Fruit fly (Drosophila melanogaster) whole organism, embryonic: ENCODE measurements around the gene Tsr1.
A peak's percentile ranks its signal among the peaks of the same experiment; 100 is the strongest.

Experiments
- Ada2b ChIP-seq: fragments of 200-800 bp; sonication (Bioruptor generic); IDR thresholded peaks from 2 replicates; pipeline ENCODE4 v1.3.6; 2022; ENCODE audit warnings: missing biosample characterization, missing genetic modification characterization
- Bdp1 ChIP-seq: fragments of 200-800 bp; sonication (Bioruptor generic); optimal IDR thresholded peaks from 3 replicates; lab custom pipeline; 2016; ENCODE audit warnings: missing biosample characterization, missing genetic modification characterization
- CG10274 ChIP-seq: fragments of 200-800 bp; sonication (Bioruptor generic); optimal IDR thresholded peaks from 3 replicates; lab custom pipeline; 2017; ENCODE audit warnings: missing biosample characterization, mild to moderate bottlenecking, missing genetic modification characterization
- CG11247 ChIP-seq: fragments of 200-800 bp; sonication (Bioruptor generic); IDR thresholded peaks from 2 replicates; pipeline ENCODE4 v1.3.6; 2022; ENCODE audit warnings: missing biosample characterization, missing genetic modification characterization
- CG12659 ChIP-seq: fragments of 200-800 bp; sonication (Bioruptor generic); optimal IDR thresholded peaks from 3 replicates; lab custom pipeline; 2017; ENCODE audit warnings: mild to moderate bottlenecking, missing biosample characterization, missing genetic modification reagents, missing genetic modification characterization
- CG12744 ChIP-seq: fragments of 200-800 bp; sonication (Bioruptor generic); optimal IDR thresholded peaks from 2 replicates; lab custom pipeline; 2016; ENCODE audit warnings: missing biosample characterization, missing genetic modification characterization
- CG12769 ChIP-seq: fragments of 200-800 bp; sonication (Bioruptor generic); optimal IDR thresholded peaks from 2 replicates; lab custom pipeline; 2019; ENCODE audit warnings: missing biosample characterization, mild to moderate bottlenecking, missing genetic modification characterization, moderate library complexity
- CG13123 ChIP-seq: fragments of 200-800 bp; sonication (Bioruptor generic); optimal IDR thresholded peaks from 2 replicates; lab custom pipeline; 2016; ENCODE audit warnings: missing biosample characterization, missing genetic modification characterization
- CG13894 ChIP-seq: fragments of 200-800 bp; sonication (Bioruptor generic); optimal IDR thresholded peaks from 3 replicates; lab custom pipeline; 2018; ENCODE audit warnings: missing biosample characterization, mild to moderate bottlenecking, missing genetic modification characterization, moderate library complexity
- CG1529 ChIP-seq: fragments of 200-800 bp; sonication (Bioruptor generic); optimal IDR thresholded peaks from 3 replicates; lab custom pipeline; 2018; ENCODE audit warnings: missing biosample characterization, missing genetic modification characterization
- CG17568 ChIP-seq: fragments of 200-800 bp; sonication (Bioruptor generic); optimal IDR thresholded peaks from 2 replicates; lab custom pipeline; 2018; ENCODE audit warnings: missing biosample characterization, mild to moderate bottlenecking, missing genetic modification characterization, moderate library complexity
- CG1792 ChIP-seq: fragments of 200-800 bp; sonication (Bioruptor generic); optimal IDR thresholded peaks from 2 replicates; lab custom pipeline; 2016; ENCODE audit warnings: missing biosample characterization, missing genetic modification characterization
- CG2199 ChIP-seq: fragments of 200-800 bp; sonication (Bioruptor generic); IDR thresholded peaks from 3 replicates; pipeline ENCODE4 v1.3.6; 2022; ENCODE audit warnings: missing biosample characterization, missing genetic modification characterization
- CG2712 ChIP-seq: fragments of 200-800 bp; optimal IDR thresholded peaks from 3 replicates; lab custom pipeline; 2019; ENCODE audit warnings: missing biosample characterization, mild to moderate bottlenecking, missing genetic modification characterization, moderate library complexity
- CG4282 ChIP-seq: fragments of 200-800 bp; sonication (Bioruptor generic); optimal IDR thresholded peaks from 2 replicates; lab custom pipeline; 2016; ENCODE audit warnings: missing biosample characterization, missing genetic modification characterization
- CG5953 ChIP-seq: fragments of 200-800 bp; sonication (Bioruptor generic); IDR thresholded peaks from 2 replicates; pipeline ENCODE4 v1.3.6; 2022; ENCODE audit warnings: missing biosample characterization, missing genetic modification characterization
- CG6765 ChIP-seq: fragments of 200-800 bp; sonication (Bioruptor generic); optimal IDR thresholded peaks from 3 replicates; lab custom pipeline; 2017; ENCODE audit warnings: missing biosample characterization, mild to moderate bottlenecking, missing genetic modification characterization
- CG8281 ChIP-seq: fragments of 200-800 bp; sonication (Bioruptor generic); optimal IDR thresholded peaks from 2 replicates; lab custom pipeline; 2018; ENCODE audit warnings: missing biosample characterization, mild to moderate bottlenecking, missing genetic modification characterization, moderate library complexity
- CG9876 ChIP-seq: fragments of 200-800 bp; sonication (Bioruptor generic); optimal IDR thresholded peaks from 2 replicates; lab custom pipeline; 2016; ENCODE audit warnings: missing biosample characterization, missing genetic modification characterization
- Dbx ChIP-seq: fragments of 200-800 bp; sonication (Bioruptor generic); IDR thresholded peaks from 3 replicates; pipeline ENCODE4 v1.3.6; 2022; ENCODE audit warnings: missing biosample characterization, missing genetic modification characterization
- MBD-R2 ChIP-seq: fragments of 200-800 bp; sonication (Bioruptor generic); IDR thresholded peaks from 2 replicates; pipeline ENCODE4 v1.3.6; 2022; ENCODE audit warnings: missing biosample characterization, missing genetic modification characterization
- Stat92E ChIP-seq, 3 experiments: fragments of >200 bp in 2 of 3; fragments of 200-800 bp in 1 of 3; sonication (Bioruptor generic) in 1 of 3; optimal IDR thresholded peaks; 2 replicates each; lab custom pipeline; 2017 to 2019; ENCODE audit warnings: missing biosample characterization in 3 of 3, missing genetic modification characterization in 3 of 3, mild to moderate bottlenecking in 1 of 3, moderate library complexity in 1 of 3
- abd-A ChIP-seq: fragments of 200-800 bp; sonication (Bioruptor generic); optimal IDR thresholded peaks from 3 replicates; lab custom pipeline; 2019; ENCODE audit warnings: missing biosample characterization, mild to moderate bottlenecking, missing genetic modification characterization, moderate library complexity
- amos ChIP-seq: fragments of 200-800 bp; sonication (Bioruptor generic); IDR thresholded peaks from 2 replicates; pipeline ENCODE4 v1.3.6; 2022; ENCODE audit warnings: missing biosample characterization, missing genetic modification characterization; ENCODE audit not compliant: partially characterized antibody
- cato ChIP-seq: fragments of 200-800 bp; sonication (Bioruptor generic); optimal IDR thresholded peaks from 2 replicates; lab custom pipeline; 2016; ENCODE audit warnings: missing biosample characterization, missing genetic modification characterization, borderline replicate concordance
- chinmo ChIP-seq: fragments of 200-800 bp; sonication (Bioruptor generic); IDR thresholded peaks from 4 replicates; pipeline ENCODE4 v1.3.6; 2022; ENCODE audit warnings: missing biosample characterization, missing genetic modification characterization; ENCODE audit not compliant: partially characterized antibody
- ci ChIP-seq: fragments of 200-800 bp; sonication (Bioruptor generic); IDR thresholded peaks from 3 replicates; pipeline ENCODE4 v1.3.6; 2022; ENCODE audit warnings: missing biosample characterization, missing genetic modification characterization
- cwo ChIP-seq: fragments of 200-800 bp; sonication (Bioruptor generic); optimal IDR thresholded peaks from 3 replicates; lab custom pipeline; 2017; ENCODE audit warnings: missing biosample characterization, missing genetic modification characterization, mild to moderate bottlenecking, moderate library complexity, missing genetic modification reagents
- jumu ChIP-seq: fragments of 200-800 bp; sonication (Bioruptor generic); optimal IDR thresholded peaks from 3 replicates; lab custom pipeline; 2016; ENCODE audit warnings: missing biosample characterization, missing genetic modification characterization
- kni ChIP-seq: fragments of 200-800 bp; sonication (Bioruptor generic); optimal IDR thresholded peaks from 3 replicates; lab custom pipeline; 2017; ENCODE audit warnings: mild to moderate bottlenecking, missing biosample characterization, missing genetic modification reagents, missing genetic modification characterization
- lola ChIP-seq, 3 experiments: fragments of >200 bp in 2 of 3; fragments of 200-800 bp in 1 of 3; sonication (Bioruptor generic) in 1 of 3; optimal IDR thresholded peaks; 2 replicates each; lab custom pipeline; 2017 to 2019; ENCODE audit warnings: missing biosample characterization in 3 of 3, missing genetic modification characterization in 3 of 3, mild to moderate bottlenecking in 1 of 3, moderate library complexity in 1 of 3
- lov ChIP-seq, 2 experiments: fragments of 200-800 bp in 1 of 2; fragments of >200 bp in 1 of 2; sonication (Bioruptor generic) in 1 of 2; IDR thresholded peaks in 1 of 2; optimal IDR thresholded peaks in 1 of 2; 2 replicates in 1 of 2; 3 replicates in 1 of 2; pipeline versions ENCODE4 v1.3.6 to Lab custom; 2017 to 2022; ENCODE audit warnings: missing biosample characterization in 1 of 2, missing genetic modification characterization in 1 of 2
- psq ChIP-seq: fragments of 200-800 bp; sonication (Bioruptor generic); optimal IDR thresholded peaks from 2 replicates; lab custom pipeline; 2017; ENCODE audit warnings: missing biosample characterization, missing genetic modification characterization
- sd ChIP-seq: fragments of 200-800 bp; sonication (Bioruptor generic); optimal IDR thresholded peaks from 3 replicates; lab custom pipeline; 2018; ENCODE audit warnings: missing biosample characterization, mild to moderate bottlenecking, missing genetic modification characterization, moderate library complexity
- sens ChIP-seq: fragments of 200-800 bp; sonication (Bioruptor generic); peaks from one replicate; lab custom pipeline; 2016; ENCODE audit warnings: missing biosample characterization, missing genetic modification characterization
- shn ChIP-seq: fragments of 200-800 bp; sonication (Bioruptor generic); optimal IDR thresholded peaks from 3 replicates; lab custom pipeline; 2016; ENCODE audit warnings: missing biosample characterization, missing genetic modification characterization
- stc ChIP-seq: fragments of 200-800 bp; sonication (Bioruptor generic); IDR thresholded peaks from 2 replicates; pipeline ENCODE4 v1.3.6; 2022; ENCODE audit warnings: missing biosample characterization, missing genetic modification characterization
- vvl ChIP-seq: fragments of 200-800 bp; sonication (Bioruptor generic); IDR thresholded peaks from 2 replicates; pipeline ENCODE4 v1.3.6; 2022; ENCODE audit warnings: missing biosample characterization, missing genetic modification characterization
- wek ChIP-seq: fragments of 200-800 bp; sonication (Bioruptor generic); optimal IDR thresholded peaks from 3 replicates; lab custom pipeline; 2018; ENCODE audit warnings: missing biosample characterization, mild to moderate bottlenecking, missing genetic modification characterization, moderate library complexity

Tsr1 gene

dm6 chr3L:21294202-21294601 is 40.8 kb upstream of the Tsr1 start, which contains the start of gene Cpr78Cb (continued):
- no peak for TF ChIP-seq CG6765 (GFP tag; lab: Kevin White, UChicago)
- TF ChIP-seq MBD-R2 (GFP tag; lab: Robert Waterston, UW): no peak
- peak; percentile 65; the same call in 1 of the 2 replicates for TF ChIP-seq vvl (GFP tag; lab: Robert Waterston, UW)
- TF ChIP-seq Stat92E (GFP tag; optimal IDR thresholded peaks at IDR 0.05; lab: Kevin White, UChicago): no peak
- TF ChIP-seq CG11247 (GFP tag; lab: Robert Waterston, UW): 0 out of 2 replicates have a peak, but pooled peaks have one; percentile 44
- TF ChIP-seq psq (GFP tag; lab: Kevin White, UChicago): no peak
- no peak for TF ChIP-seq cato
- no peak for TF ChIP-seq lov (optimal IDR thresholded peaks at IDR 0.05; lab: Kevin White, UChicago)
- TF ChIP-seq lov (GFP tag; IDR thresholded peaks at IDR 0.05; lab: Robert Waterston, UW): no peak
- TF ChIP-seq CG1792 (GFP tag; lab: Kevin White, UChicago): no peak
- no peak for TF ChIP-seq CG8281
- TF ChIP-seq amos (GFP tag; lab: Robert Waterston, UW): no peak
- no peak for TF ChIP-seq shn (GFP tag; lab: Kevin White, UChicago)
- no peak for TF ChIP-seq stc (GFP tag; lab: Robert Waterston, UW)
- 0 out of 3 replicates have a peak, but pooled peaks have one; percentile 53 for TF ChIP-seq CG2199 (GFP tag; lab: Robert Waterston, UW)
- TF ChIP-seq CG12769 (tag; lab: Kevin White, UChicago): peak; percentile 47
- no peak for TF ChIP-seq Dbx (GFP tag; lab: Robert Waterston, UW)
- 0 out of 4 replicates have a peak, but pooled peaks have one; percentile 6 for TF ChIP-seq chinmo
- peak in 1 of 3 experiments; percentile 49 for TF ChIP-seq lola (GFP tag; optimal IDR thresholded peaks at IDR 0.05; lab: Kevin White, UChicago)
- TF ChIP-seq, all 482 proteins: peak for 8

dm6 chr3L:21297703-21298102 is 37.3 kb upstream of the Tsr1 start, which contains the start of gene Edg78E:
Gene Edg78E, minus strand, starts transcription at chr3L:21297803.
- TF ChIP-seq CG9876 (GFP tag; lab: Kevin White, UChicago) (no peak), CG10274 (no peak), Bdp1 (GFP tag; lab: Kevin White, UChicago) (no peak), CG1529 (GFP tag; lab: Kevin White, UChicago) (no peak), cwo (GFP tag; lab: Kevin White, UChicago) (no peak), CG5953 (no peak), CG2712 (tag; lab: Kevin White, UChicago) (no peak), vvl (GFP tag; lab: Robert Waterston, UW) (no peak), CG4282 (GFP tag; lab: Kevin White, UChicago) (no peak)
- TF ChIP-seq, all 482 proteins: peak for 0

dm6 chr3L:21298375-21298774 is 36.6 kb upstream of the Tsr1 start, which contains the start of gene CG43702:
Gene CG43702, plus strand, starts transcription at chr3L:21298675.
- TF ChIP-seq CG12744 (GFP tag; lab: Kevin White, UChicago) (no peak), wek (no peak), Ada2b (no peak), CG17568 (GFP tag; lab: Kevin White, UChicago) (no peak), CG13123 (GFP tag; lab: Kevin White, UChicago) (no peak), jumu (GFP tag; lab: Kevin White, UChicago) (no peak), ci (no peak), sens (peak; percentile 22)

dm6 chr3L:21299203-21299602 is 35.8 kb upstream of the Tsr1 start:
- TF ChIP-seq abd-A (tag; lab: Kevin White, UChicago): peak; percentile 86
- peak; percentile 45 for TF ChIP-seq CG13894 (tag; lab: Kevin White, UChicago)
- 0 out of 4 replicates have a peak, but pooled peaks have one; percentile 37 for TF ChIP-seq chinmo
- no peak for TF ChIP-seq CG12659 (GFP tag; lab: Kevin White, UChicago)
- TF ChIP-seq sd (tag; lab: Kevin White, UChicago): peak; percentile 82
- no peak for TF ChIP-seq kni (GFP tag; lab: Kevin White, UChicago)
